Fruit fly (Drosophila melanogaster) whole organism, prepupa: ENCODE data around the gene ninaE.

Experiments
- Blimp-1 ChIP-seq: fragments of 200-800 bp; sonication (Bioruptor generic); optimal IDR thresholded peaks from 3 replicates; lab custom pipeline; 2017; ENCODE audit warnings: missing biosample characterization, missing genetic modification characterization, mild to moderate bottlenecking, moderate library complexity, missing genetic modification reagents
- CG10631 ChIP-seq: fragments of 200-800 bp; sonication (Bioruptor generic); optimal IDR thresholded peaks from 2 replicates; lab custom pipeline; 2016; ENCODE audit warnings: missing biosample characterization, missing genetic modification characterization
- CG11294 ChIP-seq: fragments of 200-800 bp; sonication (Bioruptor generic); IDR thresholded peaks from 2 replicates; pipeline ENCODE4 v1.3.6; 2022; ENCODE audit warnings: missing biosample characterization, missing genetic modification characterization
- CG11762 ChIP-seq: fragments of 200-800 bp; sonication (Bioruptor generic); optimal IDR thresholded peaks from 3 replicates; lab custom pipeline; 2016; ENCODE audit warnings: missing biosample characterization, missing genetic modification characterization; ENCODE audit not compliant: insufficient read depth
- CG11902 ChIP-seq: fragments of 200-800 bp; sonication (Bioruptor generic); optimal IDR thresholded peaks from 3 replicates; lab custom pipeline; 2016; ENCODE audit warnings: missing biosample characterization, missing genetic modification characterization
- CG15336 ChIP-seq: fragments of 200-800 bp; sonication (Bioruptor generic); IDR thresholded peaks from 2 replicates; pipeline ENCODE4 v1.3.6; 2022; ENCODE audit warnings: missing biosample characterization, missing genetic modification characterization
- CG1621 ChIP-seq: fragments of 200-800 bp; sonication (Bioruptor generic); optimal IDR thresholded peaks from 3 replicates; lab custom pipeline; 2018; ENCODE audit warnings: missing biosample characterization, mild to moderate bottlenecking, missing genetic modification characterization
- CG16779 ChIP-seq: fragments of 200-800 bp; sonication (Bioruptor generic); optimal IDR thresholded peaks from 3 replicates; lab custom pipeline; 2017; ENCODE audit warnings: missing biosample characterization, mild to moderate bottlenecking, missing genetic modification characterization
- CG3032 ChIP-seq: fragments of 200-800 bp; optimal IDR thresholded peaks from 2 replicates; lab custom pipeline; 2019; ENCODE audit warnings: missing biosample characterization, mild to moderate bottlenecking, missing genetic modification characterization, moderate library complexity
- CG31627 ChIP-seq: fragments of 200-800 bp; sonication (Bioruptor generic); optimal IDR thresholded peaks from 3 replicates; lab custom pipeline; 2016; ENCODE audit warnings: missing biosample characterization, missing genetic modification characterization
- CG34406 ChIP-seq: fragments of 200-800 bp; sonication (Bioruptor generic); optimal IDR thresholded peaks from 3 replicates; lab custom pipeline; 2016; ENCODE audit warnings: missing biosample characterization, missing genetic modification characterization
- CG3919 ChIP-seq: fragments of 200-800 bp; sonication (Bioruptor generic); optimal IDR thresholded peaks from 3 replicates; lab custom pipeline; 2016; ENCODE audit warnings: missing biosample characterization, missing genetic modification characterization
- CG4318 ChIP-seq: fragments of 200-800 bp; sonication (Bioruptor generic); optimal IDR thresholded peaks from 3 replicates; lab custom pipeline; 2017; ENCODE audit warnings: missing biosample characterization, mild to moderate bottlenecking, missing genetic modification characterization
- CG6163 ChIP-seq: fragments of 200-800 bp; sonication (Bioruptor generic); IDR thresholded peaks from 3 replicates; pipeline ENCODE4 v1.3.6; 2022; ENCODE audit warnings: missing biosample characterization, missing genetic modification characterization
- CG6276 ChIP-seq: fragments of 200-800 bp; sonication (Bioruptor generic); optimal IDR thresholded peaks from 2 replicates; lab custom pipeline; 2017; ENCODE audit warnings: missing biosample characterization, mild to moderate bottlenecking, missing genetic modification characterization
- CG6792 ChIP-seq: fragments of 200-800 bp; sonication (Bioruptor generic); optimal IDR thresholded peaks from 3 replicates; lab custom pipeline; 2016; ENCODE audit warnings: missing biosample characterization, missing genetic modification characterization
- CG6808 ChIP-seq: fragments of 200-800 bp; sonication (Bioruptor generic); optimal IDR thresholded peaks from 3 replicates; lab custom pipeline; 2017; ENCODE audit warnings: missing biosample characterization, missing genetic modification characterization, mild to moderate bottlenecking, moderate library complexity, missing genetic modification reagents
- CG6854 ChIP-seq: fragments of 200-800 bp; sonication (Bioruptor generic); optimal IDR thresholded peaks from 2 replicates; lab custom pipeline; 2017; ENCODE audit warnings: missing biosample characterization, mild to moderate bottlenecking, missing genetic modification characterization
- CG7368 ChIP-seq: fragments of 200-800 bp; sonication (Bioruptor generic); optimal IDR thresholded peaks from 3 replicates; lab custom pipeline; 2016; ENCODE audit warnings: missing biosample characterization, missing genetic modification characterization
- CG8319 ChIP-seq: fragments of 200-800 bp; sonication (Bioruptor generic); optimal IDR thresholded peaks from 3 replicates; lab custom pipeline; 2016; ENCODE audit warnings: missing biosample characterization, missing genetic modification characterization
- CG8632 ChIP-seq: fragments of 200-800 bp; sonication (Bioruptor generic); optimal IDR thresholded peaks from 3 replicates; lab custom pipeline; 2016; ENCODE audit warnings: missing biosample characterization, missing genetic modification characterization
- CG9139 ChIP-seq: fragments of 200-800 bp; sonication (Bioruptor generic); optimal IDR thresholded peaks from 3 replicates; lab custom pipeline; 2017; ENCODE audit warnings: missing biosample characterization, mild to moderate bottlenecking, missing genetic modification characterization
- Eip75B ChIP-seq: fragments of 200-800 bp; sonication (Bioruptor generic); optimal IDR thresholded peaks from 3 replicates; lab custom pipeline; 2016; ENCODE audit warnings: missing biosample characterization, missing genetic modification characterization
- Eip93F ChIP-seq: fragments of 200-800 bp; sonication (Bioruptor generic); optimal IDR thresholded peaks from 2 replicates; lab custom pipeline; 2016; ENCODE audit warnings: missing biosample characterization, mild to moderate bottlenecking, missing genetic modification characterization
- Ets21C ChIP-seq: fragments of 200-800 bp; sonication (Bioruptor generic); optimal IDR thresholded peaks from 3 replicates; lab custom pipeline; 2016; ENCODE audit warnings: missing biosample characterization, missing genetic modification characterization
- Ets96B ChIP-seq: fragments of 200-800 bp; optimal IDR thresholded peaks from 2 replicates; lab custom pipeline; 2019; ENCODE audit warnings: missing biosample characterization, mild to moderate bottlenecking, missing genetic modification characterization, moderate library complexity
- Hr38 ChIP-seq: sonication (Bioruptor generic); optimal IDR thresholded peaks from 2 replicates; lab custom pipeline; 2016; ENCODE audit warnings: missing biosample characterization, missing genetic modification characterization
- Hr39 ChIP-seq: fragments of 200-800 bp; sonication (Bioruptor generic); optimal IDR thresholded peaks from 2 replicates; lab custom pipeline; 2016; ENCODE audit warnings: missing biosample characterization, missing genetic modification characterization
- Lpt ChIP-seq: fragments of 200-800 bp; sonication (Bioruptor generic); optimal IDR thresholded peaks from 3 replicates; lab custom pipeline; 2016; ENCODE audit warnings: missing biosample characterization, missing genetic modification characterization
- Met ChIP-seq: fragments of 200-800 bp; sonication (Bioruptor generic); optimal IDR thresholded peaks from 3 replicates; lab custom pipeline; 2016; ENCODE audit warnings: missing biosample characterization, missing genetic modification characterization
- Smox ChIP-seq: fragments of 200-800 bp; sonication (Bioruptor generic); optimal IDR thresholded peaks from 3 replicates; lab custom pipeline; 2016; ENCODE audit warnings: missing biosample characterization, missing genetic modification characterization
- Sox102F ChIP-seq: fragments of 200-800 bp; sonication (Bioruptor generic); optimal IDR thresholded peaks from 2 replicates; lab custom pipeline; 2016; ENCODE audit warnings: missing biosample characterization, mild to moderate bottlenecking, missing genetic modification characterization
- Sox14 ChIP-seq: fragments of 200-800 bp; sonication (Bioruptor generic); optimal IDR thresholded peaks from 3 replicates; lab custom pipeline; 2016; ENCODE audit warnings: missing biosample characterization, missing genetic modification characterization
- Sox15 ChIP-seq: fragments of 200-800 bp; sonication (Bioruptor generic); optimal IDR thresholded peaks from 3 replicates; lab custom pipeline; 2016; ENCODE audit warnings: missing biosample characterization, missing genetic modification characterization
- achi ChIP-seq: fragments of 200-800 bp; sonication (Bioruptor generic); optimal IDR thresholded peaks from 3 replicates; lab custom pipeline; 2016; ENCODE audit warnings: missing biosample characterization, missing genetic modification characterization
- eg ChIP-seq: fragments of 200-800 bp; sonication (Bioruptor generic); IDR thresholded peaks from 3 replicates; pipeline ENCODE4 v1.3.6; 2022; ENCODE audit warnings: missing biosample characterization, missing genetic modification characterization
- esn ChIP-seq: fragments of 200-800 bp; sonication (Bioruptor generic); optimal IDR thresholded peaks from 2 replicates; lab custom pipeline; 2016; ENCODE audit warnings: missing biosample characterization, mild to moderate bottlenecking, missing genetic modification characterization, moderate library complexity
- fd85E ChIP-seq: fragments of 200-800 bp; sonication (Bioruptor generic); optimal IDR thresholded peaks from 3 replicates; lab custom pipeline; 2016; ENCODE audit warnings: missing biosample characterization, missing genetic modification characterization
- lz ChIP-seq: fragments of 200-800 bp; sonication (Bioruptor generic); optimal IDR thresholded peaks from 3 replicates; lab custom pipeline; 2016; ENCODE audit warnings: missing biosample characterization, missing genetic modification characterization
- net ChIP-seq: fragments of 200-800 bp; sonication (Bioruptor generic); optimal IDR thresholded peaks from 3 replicates; lab custom pipeline; 2016; ENCODE audit warnings: missing biosample characterization, missing genetic modification characterization
- pdm3 ChIP-seq: fragments of 200-800 bp; sonication (Bioruptor generic); optimal IDR thresholded peaks from 3 replicates; lab custom pipeline; 2016; ENCODE audit warnings: missing biosample characterization, missing genetic modification characterization
- salr ChIP-seq, 2 experiments: fragments of 200-800 bp; sonication (Bioruptor generic); optimal IDR thresholded peaks; 3 replicates each; lab custom pipeline; 2016 to 2018; ENCODE audit warnings: missing biosample characterization in 2 of 2, missing genetic modification characterization in 2 of 2, mild to moderate bottlenecking in 1 of 2
- spab ChIP-seq: fragments of 200-800 bp; sonication (Bioruptor generic); optimal IDR thresholded peaks from 2 replicates; lab custom pipeline; 2017; ENCODE audit warnings: missing biosample characterization, mild to moderate bottlenecking, missing genetic modification characterization, missing genetic modification reagents
- ss ChIP-seq, 2 experiments: fragments of 200-800 bp; sonication (Bioruptor generic); optimal IDR thresholded peaks; 2 replicates in 1 of 2; 3 replicates in 1 of 2; lab custom pipeline; 2017 to 2018; ENCODE audit warnings: mild to moderate bottlenecking in 2 of 2, missing biosample characterization in 2 of 2, missing genetic modification characterization in 2 of 2, moderate library complexity in 1 of 2
- topi ChIP-seq: fragments of 200-800 bp; sonication (Bioruptor generic); optimal IDR thresholded peaks from 3 replicates; lab custom pipeline; 2016; ENCODE audit warnings: missing biosample characterization, missing genetic modification characterization
- vri ChIP-seq: fragments of 200-800 bp; sonication (Bioruptor generic); optimal IDR thresholded peaks from 3 replicates; lab custom pipeline; 2016; ENCODE audit warnings: missing biosample characterization, mild to moderate bottlenecking, missing genetic modification characterization

The ninaE gene

DNA sequence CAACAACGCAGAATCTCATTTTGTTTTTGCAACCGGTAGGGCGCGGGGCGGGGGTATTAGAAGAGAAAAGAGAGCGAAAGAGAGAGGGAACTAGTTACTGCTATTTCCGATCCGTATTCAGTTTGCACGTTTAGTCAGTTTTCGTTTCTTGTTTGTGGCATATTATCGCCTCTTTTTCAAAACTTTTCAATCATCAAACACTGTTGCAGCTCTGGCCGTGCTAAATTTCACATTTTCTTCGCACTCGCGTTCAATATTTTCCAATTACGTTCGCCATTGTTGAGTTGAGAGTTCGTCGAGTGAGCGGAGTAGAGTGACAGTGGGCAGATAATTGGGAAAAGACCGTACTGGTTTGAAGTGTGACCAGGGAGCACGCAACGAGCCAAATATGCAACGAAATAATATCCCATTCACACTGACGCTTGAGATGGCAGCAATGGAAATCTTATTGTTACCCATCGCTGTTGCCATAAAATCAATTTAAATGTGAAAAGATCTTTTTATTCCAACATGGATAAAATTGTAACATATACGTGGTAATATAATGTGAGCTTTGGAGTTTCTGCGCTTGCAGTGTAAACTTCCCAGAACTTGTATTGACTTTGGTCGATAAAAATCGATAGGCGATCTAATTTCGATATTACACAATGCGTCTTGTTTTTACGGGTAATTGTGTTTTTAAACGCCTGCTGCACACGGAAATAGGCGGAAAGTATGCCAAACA lies 26.8 kb downstream of the ninaE start, which contains the start of the genes Ire1 and Mrm2 (continued):
- TF ChIP-seq CG6163, result peak; percentile 64
- TF ChIP-seq CG6808 (GFP tag; lab: Kevin White, UChicago), result peak; percentile 32
- TF ChIP-seq lz (GFP tag; lab: Kevin White, UChicago), result peak; percentile 82
- TF ChIP-seq ss (GFP tag; optimal IDR thresholded peaks at IDR 0.05; lab: Kevin White, UChicago), result peak in 1 of 2 experiments; percentile 63
- peak; percentile 90 for TF ChIP-seq Hr39 (GFP tag; lab: Kevin White, UChicago)
- peak; percentile 80 for TF ChIP-seq Sox15 (GFP tag; lab: Kevin White, UChicago)
- peak; percentile 50 for TF ChIP-seq CG7368
- TF ChIP-seq Lpt, result no peak
- TF ChIP-seq CG1621 (tag; lab: Kevin White, UChicago), result peak; percentile 87
- TF ChIP-seq CG16779 (tag; lab: Kevin White, UChicago), result peak; percentile 48
- TF ChIP-seq Eip75B (GFP tag; lab: Kevin White, UChicago), result peak; percentile 76
- TF ChIP-seq CG6854, result peak; percentile 71
- TF ChIP-seq Eip93F (GFP tag; lab: Kevin White, UChicago), result no peak
- TF ChIP-seq CG8319 (GFP tag; lab: Kevin White, UChicago), result peak; percentile 21
- peak; percentile 33; the same call in 1 of the 2 replicates for TF ChIP-seq CG15336 (GFP tag; lab: Robert Waterston, UW)
- peak; percentile 9 for TF ChIP-seq net
- peak; percentile 37 for TF ChIP-seq spab
- peak; percentile 68 for TF ChIP-seq Smox (GFP tag; lab: Kevin White, UChicago)
- no peak for TF ChIP-seq CG11762 (GFP tag; lab: Kevin White, UChicago)
- peak; percentile 79 for TF ChIP-seq esn (GFP tag; lab: Kevin White, UChicago)
- peak; percentile 88 for TF ChIP-seq Sox14
- no peak for TF ChIP-seq Hr38
- TF ChIP-seq Sox102F (GFP tag; lab: Kevin White, UChicago), result peak; percentile 19
- peak; percentile 91 for TF ChIP-seq CG31627 (GFP tag; lab: Kevin White, UChicago)
- peak; percentile 78 for TF ChIP-seq pdm3 (GFP tag; lab: Kevin White, UChicago)

DNA sequence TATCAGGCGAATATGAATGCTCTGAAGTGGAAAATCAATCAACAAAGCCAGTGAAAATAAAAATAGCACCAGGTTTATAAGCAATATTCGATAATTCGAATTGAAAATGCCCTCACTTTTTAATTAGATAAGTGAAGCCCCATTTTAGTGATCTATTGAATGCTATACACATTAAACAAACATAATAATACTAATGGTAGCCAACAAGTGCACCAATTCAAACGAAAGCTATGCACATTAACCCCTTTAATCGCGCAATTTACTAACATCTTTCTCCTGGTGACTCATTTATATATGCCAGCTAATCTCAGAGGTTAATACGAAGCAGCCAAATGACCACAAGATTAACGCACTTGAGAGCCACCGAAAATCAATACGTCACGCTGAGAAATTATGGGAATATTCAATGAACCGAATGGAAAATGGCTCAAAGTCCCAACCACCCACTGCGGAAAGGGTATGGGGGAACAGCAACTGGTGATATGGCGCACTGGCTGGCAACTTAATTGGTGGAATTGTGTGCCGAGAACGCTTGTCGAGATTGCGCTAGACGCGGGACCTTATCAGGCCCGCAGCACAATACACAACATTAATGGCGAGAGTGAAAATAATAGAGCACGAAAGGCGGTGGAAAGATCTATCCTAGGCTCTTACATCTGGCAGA lies 28.5 kb downstream of the ninaE start:
- TF ChIP-seq CG11294 (GFP tag; lab: Robert Waterston, UW), result no peak
- no peak for TF ChIP-seq Eip93F (GFP tag; lab: Kevin White, UChicago)
- no peak for TF ChIP-seq Blimp-1 (GFP tag; lab: Kevin White, UChicago)
- TF ChIP-seq CG6854, result peak; percentile 4
- peak; percentile 3 for TF ChIP-seq Ets21C (GFP tag; lab: Kevin White, UChicago)
- TF ChIP-seq Smox (GFP tag; lab: Kevin White, UChicago), result no peak
- TF ChIP-seq Sox14, result no peak
- no peak for TF ChIP-seq ss (GFP tag; optimal IDR thresholded peaks at IDR 0.05; lab: Kevin White, UChicago)
- TF ChIP-seq CG4318, result no peak
- peak; percentile 44 for TF ChIP-seq esn (GFP tag; lab: Kevin White, UChicago)
- TF ChIP-seq Met (GFP tag; lab: Kevin White, UChicago), result peak; percentile 39
- no peak for TF ChIP-seq CG10631 (GFP tag; lab: Kevin White, UChicago)
- TF ChIP-seq CG6276 (GFP tag; lab: Kevin White, UChicago), result no peak
- TF ChIP-seq CG16779 (tag; lab: Kevin White, UChicago), result peak; percentile 35
- TF ChIP-seq Ets96B (tag; lab: Kevin White, UChicago), result no peak
- no peak for TF ChIP-seq CG8632 (GFP tag; lab: Kevin White, UChicago)
- TF ChIP-seq Hr38, result no peak
- no peak for TF ChIP-seq CG3032 (tag; lab: Kevin White, UChicago)
- TF ChIP-seq fd85E, result no peak
- TF ChIP-seq CG11902, result no peak
- TF ChIP-seq vri (GFP tag; lab: Kevin White, UChicago), result peak; percentile 41
- TF ChIP-seq Sox102F (GFP tag; lab: Kevin White, UChicago), result no peak
- no peak for TF ChIP-seq CG3919 (GFP tag; lab: Kevin White, UChicago)
- TF ChIP-seq achi (GFP tag; lab: Kevin White, UChicago), result no peak
- no peak for TF ChIP-seq CG34406
- TF ChIP-seq pdm3 (GFP tag; lab: Kevin White, UChicago), result no peak
- no peak for TF ChIP-seq Eip75B (GFP tag; lab: Kevin White, UChicago)
- no peak for TF ChIP-seq CG8319 (GFP tag; lab: Kevin White, UChicago)
- no peak for TF ChIP-seq CG6792 (GFP tag; lab: Kevin White, UChicago)
- no peak for TF ChIP-seq Lpt
- peak; percentile 43 for TF ChIP-seq CG9139 (GFP tag; lab: Kevin White, UChicago)
- no peak for TF ChIP-seq topi (GFP tag; lab: Kevin White, UChicago)
- no peak for TF ChIP-seq eg
- TF ChIP-seq salr (GFP tag; optimal IDR thresholded peaks at IDR 0.05; lab: Kevin White, UChicago), result no peak
